Fruit fly (Drosophila melanogaster): ENCODE results near the gene CG13082.

Gene CG13082

DNA sequence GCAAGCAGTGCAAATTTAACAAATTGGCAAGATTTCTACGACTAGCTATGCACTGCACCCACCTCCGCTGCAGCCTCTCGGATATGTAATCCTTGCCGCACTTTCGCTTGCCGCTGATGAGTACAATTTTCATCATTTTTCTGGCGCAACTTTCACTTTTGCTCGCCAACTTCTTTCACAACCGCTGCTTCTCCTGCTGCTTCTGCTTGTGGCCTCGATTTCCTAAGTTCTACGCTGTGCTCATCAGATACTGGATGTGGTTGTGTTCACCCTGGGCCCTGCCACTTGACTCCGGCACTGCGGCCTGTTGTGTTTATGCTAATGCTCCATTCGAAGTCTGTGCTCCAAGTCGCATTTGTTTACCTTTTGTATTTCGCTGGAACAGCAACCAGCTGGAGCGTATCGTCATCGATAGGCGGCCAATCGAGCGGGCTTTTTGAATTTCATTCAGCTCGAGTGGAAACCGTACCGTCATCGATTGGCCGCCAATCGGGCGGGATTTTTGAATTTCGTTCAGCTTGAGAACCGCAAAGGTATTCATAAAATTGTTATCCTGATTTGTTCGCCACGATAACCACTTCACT, 41.9 kb downstream of the CG13082 start, which contains the start of gene Pmvk (continued):
- TF ChIP-seq HmgD (GFP tag; optimal IDR thresholded peaks at IDR 0.05), result no peak
- no peak for TF ChIP-seq ftz-f1 (GFP tag; optimal IDR thresholded peaks at IDR 0.05)
- peak; percentile 43; the same call in 1 of the 2 replicates for TF ChIP-seq CG42726 (GFP tag; IDR thresholded peaks at IDR 0.05; ENCODE audit: partially characterized antibody)
- no peak for TF ChIP-seq tio (GFP tag; optimal IDR thresholded peaks at IDR 0.05)
- TF ChIP-seq Elba2 (GFP tag; optimal IDR thresholded peaks at IDR 0.05), result no peak
- TF ChIP-seq Aef1 (GFP tag; IDR thresholded peaks at IDR 0.05), result no peak
- TF ChIP-seq ash1 (GFP tag; optimal IDR thresholded peaks at IDR 0.05), result no peak
- no peak for TF ChIP-seq CG4730 (GFP tag; IDR thresholded peaks at IDR 0.05)
- TF ChIP-seq CG8290 (GFP tag; optimal IDR thresholded peaks at IDR 0.05), result no peak
- TF ChIP-seq CG8290 (tag; optimal IDR thresholded peaks at IDR 0.05), result no peak
- TF ChIP-seq CG9609 (GFP tag; optimal IDR thresholded peaks at IDR 0.05), result no peak
- no peak for TF ChIP-seq CG13424 (tag; optimal IDR thresholded peaks at IDR 0.05)
- TF ChIP-seq row (GFP tag; IDR thresholded peaks at IDR 0.05), result no peak
- TF ChIP-seq crp (GFP tag; optimal IDR thresholded peaks at IDR 0.05), result peak in 1 of 2 experiments; percentile 87
- no peak for TF ChIP-seq CG3281 (GFP tag; optimal IDR thresholded peaks at IDR 0.05)
- TF ChIP-seq BEAF-32 (GFP tag; optimal IDR thresholded peaks at IDR 0.05), result peak; percentile 50
- no peak for TF ChIP-seq CG2202 (tag; optimal IDR thresholded peaks at IDR 0.05)
- TF ChIP-seq CG17829 (tag; optimal IDR thresholded peaks at IDR 0.05), result peak; percentile 39
- no peak for TF ChIP-seq CG7556 (GFP tag; optimal IDR thresholded peaks at IDR 0.05)
- no peak for TF ChIP-seq sima (GFP tag; optimal IDR thresholded peaks at IDR 0.05)
- TF ChIP-seq Adf1 (GFP tag; IDR thresholded peaks at IDR 0.05), result no peak
- TF ChIP-seq nerfin-2 (GFP tag; IDR thresholded peaks at IDR 0.05; ENCODE audit: partially characterized antibody), result peak; percentile 98
- no peak for TF ChIP-seq gcm2 (GFP tag; optimal IDR thresholded peaks at IDR 0.05)
- no peak for TF ChIP-seq CG4282 (GFP tag; optimal IDR thresholded peaks at IDR 0.05)
- TF ChIP-seq ssp (GFP tag; IDR thresholded peaks at IDR 0.05), result no peak
- TF ChIP-seq chinmo (GFP tag; IDR thresholded peaks at IDR 0.05; ENCODE audit: partially characterized antibody), result peak; percentile 92; the same call in 3 of the 4 replicates
- peak; percentile 1 for TF ChIP-seq kah (GFP tag; optimal IDR thresholded peaks at IDR 0.05)
- TF ChIP-seq Deaf1 (tag; optimal IDR thresholded peaks at IDR 0.05), result no peak
- TF ChIP-seq CG11504 (tag; optimal IDR thresholded peaks at IDR 0.05), result no peak
- no peak for TF ChIP-seq lola (GFP tag; optimal IDR thresholded peaks at IDR 0.05)
- no peak for TF ChIP-seq Dfd (GFP tag; optimal IDR thresholded peaks at IDR 0.05)
- TF ChIP-seq CG7786 (GFP tag; optimal IDR thresholded peaks at IDR 0.05), result no peak
- TF ChIP-seq NC2β (GFP tag; optimal IDR thresholded peaks at IDR 0.05), result no peak
- TF ChIP-seq h (optimal IDR thresholded peaks at IDR 0.05), result no peak
- no peak for TF ChIP-seq CrebB (tag; optimal IDR thresholded peaks at IDR 0.05)
- no peak for TF ChIP-seq CG12104 (GFP tag; optimal IDR thresholded peaks at IDR 0.05)
- TF ChIP-seq CG10274 (GFP tag; optimal IDR thresholded peaks at IDR 0.05), result no peak
- no peak for TF ChIP-seq CG8924 (tag; optimal IDR thresholded peaks at IDR 0.05)
- no peak for TF ChIP-seq MTF-1 (GFP tag; optimal IDR thresholded peaks at IDR 0.05; ENCODE audit: borderline replicate concordance)
- TF ChIP-seq CG2116 (GFP tag; optimal IDR thresholded peaks at IDR 0.05), result peak; percentile 93
- no peak for TF ChIP-seq CG1832 (GFP tag; optimal IDR thresholded peaks at IDR 0.05)
- no peak for TF ChIP-seq Sox100B (GFP tag; optimal IDR thresholded peaks at IDR 0.05)
